Worm (Caenorhabditis elegans) whole organism, L1 larva: Measurements from ENCODE around the gene F02H6.6.

ENCODE experiments used
- dsc-1 ChIP-seq: sonication (generic microtip); optimal IDR thresholded peaks from 2 replicates; lab custom pipeline; 2016; ENCODE audit warnings: mild to moderate bottlenecking, missing genetic modification characterization, missing compliant biosample characterization
- fkh-10 ChIP-seq: sonication (generic microtip); optimal IDR thresholded peaks from 2 replicates; lab custom pipeline; 2017; ENCODE audit warnings: missing biosample characterization, missing genetic modification reagents, missing genetic modification characterization
- hlh-17 ChIP-seq: fragments of 200-800 bp; sonication (Bioruptor generic); optimal IDR thresholded peaks from 2 replicates; lab custom pipeline; 2018; ENCODE audit warnings: missing genetic modification characterization, mild to moderate bottlenecking, missing compliant biosample characterization, moderate library complexity, borderline replicate concordance
- lin-35 ChIP-seq, 2 experiments: fragments of 150-350 bp; optimal IDR thresholded peaks; 2 replicates each; lab custom pipeline; 2014; ENCODE audit warnings: missing biosample characterization in 2 of 2, missing genetic modification characterization in 2 of 2, missing genetic modification reagents in 2 of 2
- mdl-1 ChIP-seq, 2 experiments: fragments of 150-350 bp; optimal IDR thresholded peaks; 2 replicates each; lab custom pipeline; 2014 to 2017; ENCODE audit warnings: missing biosample characterization in 2 of 2, missing genetic modification characterization in 2 of 2, inconsistent platforms in 1 of 2
- pax-3 ChIP-seq: fragments of 200-800 bp; sonication (Bioruptor generic); optimal IDR thresholded peaks from 2 replicates; lab custom pipeline; 2018; ENCODE audit warnings: mild to moderate bottlenecking, missing genetic modification characterization, moderate library complexity, missing compliant biosample characterization
- pqm-1 ChIP-seq: sonication (generic microtip); optimal IDR thresholded peaks from 3 replicates; lab custom pipeline; 2017; ENCODE audit warnings: missing biosample characterization, missing genetic modification characterization
- sptf-1 ChIP-seq: fragments of 150-350 bp; optimal IDR thresholded peaks from 2 replicates; lab custom pipeline; 2014; ENCODE audit warnings: missing biosample characterization, missing genetic modification characterization
- vab-15 ChIP-seq: sonication (generic microtip); optimal IDR thresholded peaks from 2 replicates; lab custom pipeline; 2017; ENCODE audit warnings: missing genotype, mild to moderate bottlenecking, missing genetic modification characterization, missing compliant biosample characterization

Gene F02H6.6

DNA sequence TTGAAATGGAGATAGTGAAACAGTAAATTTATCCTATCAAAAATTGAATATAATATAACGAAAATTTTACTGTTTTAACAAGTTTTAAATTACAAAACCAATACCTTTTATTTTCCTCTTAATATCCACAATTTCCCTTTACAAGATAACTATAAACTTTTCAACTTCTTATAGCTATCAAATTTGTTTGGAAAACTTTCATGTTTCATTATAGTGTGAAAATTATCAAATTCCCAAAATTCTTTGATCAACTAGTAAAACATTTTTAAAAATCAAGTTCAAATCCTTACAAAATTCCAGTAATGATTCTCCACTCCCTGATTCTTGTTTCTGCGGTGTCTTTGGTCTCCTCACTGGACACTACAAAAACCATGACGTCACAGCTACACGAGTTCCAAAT lies 48.6 kb downstream of the F02H6.6 start, which contains the start of gene R05A10.1:
Gene R05A10.1, plus strand, starts transcription at position 301 of the 400 bp plus-strand sequence.
- TF ChIP-seq fkh-10 (GFP tag; lab: Kevin White, UChicago) (no peak), vab-15 (no peak), mdl-1 (tag; optimal IDR thresholded peaks at IDR 0.05; lab: Kevin White, UChicago) (no peak), lin-35 (GFP tag; optimal IDR thresholded peaks at IDR 0.05; lab: Kevin White, UChicago) (no peak), dsc-1 (tag; lab: Kevin White, UChicago) (no peak), pqm-1 (tag; lab: Kevin White, UChicago) (no peak), sptf-1 (tag; lab: Kevin White, UChicago) (no peak), hlh-17 (GFP tag; lab: Kevin White, UChicago) (no peak), pax-3 (tag; lab: Kevin White, UChicago) (no peak)
